Worm (Caenorhabditis elegans) whole organism, L4 larva: ENCODE results near the gene nhr-84.

Experiments
- F10B5.3 ChIP-seq: sonication (generic microtip); optimal IDR thresholded peaks from 2 replicates; lab custom pipeline; 2016; ENCODE audit warnings: mild to moderate bottlenecking, missing genetic modification characterization, missing compliant biosample characterization
- F37D6.2 ChIP-seq: sonication (generic microtip); optimal IDR thresholded peaks from 2 replicates; lab custom pipeline; 2016; ENCODE audit warnings: mild to moderate bottlenecking, missing genetic modification characterization, missing compliant biosample characterization
- T26A8.4 ChIP-seq: fragments of 200-800 bp; sonication (Bioruptor generic); IDR thresholded peaks from 2 replicates; pipeline ENCODE4 v1.3.6; 2022; ENCODE audit warnings: missing genetic modification characterization, missing compliant biosample characterization
- ZK546.5 ChIP-seq, 2 experiments: sonication (generic microtip); optimal IDR thresholded peaks; 2 replicates each; lab custom pipeline; 2017; ENCODE audit warnings: missing biosample characterization in 2 of 2, missing genetic modification characterization in 2 of 2
- aha-1 ChIP-seq: fragments of 150-350 bp; peaks from one replicate; lab custom pipeline; 2014; ENCODE audit warnings: missing biosample characterization, missing genetic modification characterization
- attf-4 ChIP-seq: sonication (generic microtip); optimal IDR thresholded peaks from 3 replicates; lab custom pipeline; 2017; ENCODE audit warnings: missing biosample characterization, missing genetic modification characterization
- ces-1 ChIP-seq: fragments of 150-350 bp; sonication (generic microtip); optimal IDR thresholded peaks from 4 replicates; lab custom pipeline; 2014; ENCODE audit warnings: missing biosample characterization, missing genetic modification reagents, missing genetic modification characterization
- daf-16 ChIP-seq, 3 experiments: sonication (generic microtip); optimal IDR thresholded peaks; 2 replicates each; lab custom pipeline; 2016 to 2017; ENCODE audit warnings: missing genetic modification characterization in 3 of 3, missing genetic modification reagents in 3 of 3, mild to moderate bottlenecking in 2 of 3, missing compliant biosample characterization in 2 of 3, missing biosample characterization in 1 of 3, moderate library complexity in 1 of 3
- dpl-1 ChIP-seq: fragments of 150-350 bp; optimal IDR thresholded peaks from 2 replicates; lab custom pipeline; 2014; ENCODE audit warnings: missing biosample characterization, missing genetic modification reagents, missing genetic modification characterization
- egl-27 ChIP-seq: sonication (generic microtip); optimal IDR thresholded peaks from 3 replicates; lab custom pipeline; 2017; ENCODE audit warnings: missing biosample characterization, missing genetic modification reagents, missing genetic modification characterization
- fos-1 ChIP-seq: fragments of 150-350 bp; optimal IDR thresholded peaks from 2 replicates; lab custom pipeline; 2014; ENCODE audit warnings: missing biosample characterization, missing genetic modification characterization
- gei-8 ChIP-seq: fragments of 200-800 bp; sonication (Bioruptor generic); optimal IDR thresholded peaks from 2 replicates; lab custom pipeline; 2018; ENCODE audit warnings: mild to moderate bottlenecking, missing genetic modification characterization, missing compliant biosample characterization
- hlh-30 ChIP-seq: sonication (generic microtip); optimal IDR thresholded peaks from 2 replicates; lab custom pipeline; 2017; ENCODE audit warnings: antibody characterized with exemption, mild to moderate bottlenecking, missing genetic modification characterization, missing compliant biosample characterization; ENCODE audit not compliant: insufficient read depth
- lim-7 ChIP-seq: fragments of 200-800 bp; sonication (Bioruptor generic); IDR thresholded peaks from 2 replicates; pipeline ENCODE4 v1.3.6; 2022; ENCODE audit warnings: missing genetic modification characterization, missing compliant biosample characterization
- lin-13 ChIP-seq: fragments of 150-350 bp; optimal IDR thresholded peaks from 2 replicates; lab custom pipeline; 2014; ENCODE audit warnings: missing biosample characterization, missing genetic modification reagents, missing genetic modification characterization
- lin-29 ChIP-seq: fragments of 200-800 bp; sonication (Bioruptor generic); IDR thresholded peaks from 2 replicates; pipeline ENCODE4 v1.3.6; 2022; ENCODE audit warnings: missing genetic modification reagents, missing genetic modification characterization, missing compliant biosample characterization
- lin-38 ChIP-seq: fragments of 200-800 bp; sonication (Bioruptor generic); IDR thresholded peaks from 2 replicates; pipeline ENCODE4 v1.3.6; 2022; ENCODE audit warnings: missing genetic modification reagents, missing genetic modification characterization, missing compliant biosample characterization
- lir-3 ChIP-seq: sonication (generic microtip); optimal IDR thresholded peaks from 2 replicates; lab custom pipeline; 2016; ENCODE audit warnings: mild to moderate bottlenecking, missing genetic modification characterization, missing compliant biosample characterization
- mdt-29 ChIP-seq: fragments of 200-800 bp; sonication (Bioruptor generic); IDR thresholded peaks from 2 replicates; pipeline ENCODE4 v1.3.6; 2022; ENCODE audit warnings: missing genetic modification reagents, missing genetic modification characterization, missing compliant biosample characterization
- mes-2 ChIP-seq: sonication (generic microtip); optimal IDR thresholded peaks from 2 replicates; lab custom pipeline; 2016; ENCODE audit warnings: missing genotype, mild to moderate bottlenecking, missing genetic modification characterization, missing compliant biosample characterization; ENCODE audit not compliant: poor library complexity, severe bottlenecking
- nhr-10 ChIP-seq: fragments of 150-350 bp; optimal IDR thresholded peaks from 2 replicates; lab custom pipeline; 2014; ENCODE audit warnings: missing biosample characterization, missing genetic modification characterization
- nhr-102 ChIP-seq: sonication (generic microtip); optimal IDR thresholded peaks from 2 replicates; lab custom pipeline; 2016; ENCODE audit warnings: mild to moderate bottlenecking, missing genetic modification characterization, moderate library complexity, missing compliant biosample characterization
- nhr-25 ChIP-seq: sonication (generic microtip); optimal IDR thresholded peaks from 2 replicates; lab custom pipeline; 2017; ENCODE audit warnings: missing genetic modification characterization, mild to moderate bottlenecking, missing compliant biosample characterization, antibody characterized with exemption, moderate library complexity, borderline replicate concordance; ENCODE audit not compliant: insufficient read depth
- nhr-28 ChIP-seq: fragments of 150-350 bp; optimal IDR thresholded peaks from 2 replicates; lab custom pipeline; 2014; ENCODE audit warnings: missing biosample characterization, missing genetic modification characterization
- nhr-42 ChIP-seq: fragments of 200-800 bp; sonication (Bioruptor generic); IDR thresholded peaks from 2 replicates; pipeline ENCODE4 v1.3.6; 2022; ENCODE audit warnings: missing genetic modification characterization, missing compliant biosample characterization
- nhr-48 ChIP-seq: sonication (generic microtip); optimal IDR thresholded peaks from 2 replicates; lab custom pipeline; 2016; ENCODE audit warnings: mild to moderate bottlenecking, missing genetic modification characterization, missing compliant biosample characterization
- nhr-77 ChIP-seq: fragments of 150-350 bp; optimal IDR thresholded peaks from 2 replicates; lab custom pipeline; 2014; ENCODE audit warnings: missing biosample characterization, missing genetic modification characterization
- pha-4 ChIP-seq, 2 experiments: fragments of 150-350 bp in 1 of 2; fragments of 200-800 bp in 1 of 2; sonication (Bioruptor generic) in 1 of 2; IDR thresholded peaks in 1 of 2; optimal IDR thresholded peaks in 1 of 2; 2 replicates each; pipeline versions ENCODE4 v1.3.6 to Lab custom; 2014 to 2022; ENCODE audit warnings: missing genetic modification characterization in 2 of 2, missing genetic modification reagents in 2 of 2, missing biosample characterization in 1 of 2, missing compliant biosample characterization in 1 of 2
- php-3 ChIP-seq: fragments of 200-800 bp; sonication (Bioruptor generic); IDR thresholded peaks from 2 replicates; pipeline ENCODE4 v1.3.6; 2022; ENCODE audit warnings: missing genetic modification reagents, missing genetic modification characterization, missing compliant biosample characterization
- sdz-12 ChIP-seq: fragments of 200-800 bp; sonication (Bioruptor generic); optimal IDR thresholded peaks from 2 replicates; lab custom pipeline; 2018; ENCODE audit warnings: mild to moderate bottlenecking, missing genetic modification characterization, missing compliant biosample characterization
- set-16 ChIP-seq: fragments of 200-800 bp; sonication (Bioruptor generic); IDR thresholded peaks from 2 replicates; pipeline ENCODE4 v1.3.6; 2022; ENCODE audit warnings: missing genetic modification reagents, missing genetic modification characterization, missing compliant biosample characterization
- snpc-4 ChIP-seq: fragments of 150-350 bp; optimal IDR thresholded peaks from 2 replicates; lab custom pipeline; 2014; ENCODE audit warnings: missing biosample characterization, missing genetic modification characterization
- spr-3 ChIP-seq: fragments of 200-800 bp; sonication (Bioruptor generic); optimal IDR thresholded peaks from 2 replicates; lab custom pipeline; 2018; ENCODE audit warnings: mild to moderate bottlenecking, missing genetic modification characterization, missing compliant biosample characterization
- unc-62 ChIP-seq, 3 experiments: fragments of 150-350 bp in 1 of 3; sonication (generic microtip); optimal IDR thresholded peaks in 2 of 3; peaks in 1 of 3; 1 replicate in 1 of 3; 2 replicates in 2 of 3; lab custom pipeline; 2014 to 2017; ENCODE audit warnings: missing biosample characterization in 3 of 3, missing genetic modification characterization in 3 of 3, missing genetic modification reagents in 3 of 3, missing genotype in 1 of 3
- zfp-3 ChIP-seq: fragments of 200-800 bp; sonication (Bioruptor generic); conservative IDR thresholded peaks from 2 replicates; pipeline ENCODE4 v1.3.6; 2022; ENCODE audit warnings: missing genetic modification reagents, missing genetic modification characterization, missing compliant biosample characterization
- zip-11 ChIP-seq: fragments of 200-800 bp; sonication (Bioruptor generic); IDR thresholded peaks from 2 replicates; pipeline ENCODE4 v1.3.6; 2022; ENCODE audit warnings: missing genetic modification characterization, missing compliant biosample characterization
- ztf-7 ChIP-seq: fragments of 150-350 bp; optimal IDR thresholded peaks from 2 replicates; lab custom pipeline; 2014; ENCODE audit warnings: missing biosample characterization, missing genetic modification characterization

nhr-84 gene

DNA sequence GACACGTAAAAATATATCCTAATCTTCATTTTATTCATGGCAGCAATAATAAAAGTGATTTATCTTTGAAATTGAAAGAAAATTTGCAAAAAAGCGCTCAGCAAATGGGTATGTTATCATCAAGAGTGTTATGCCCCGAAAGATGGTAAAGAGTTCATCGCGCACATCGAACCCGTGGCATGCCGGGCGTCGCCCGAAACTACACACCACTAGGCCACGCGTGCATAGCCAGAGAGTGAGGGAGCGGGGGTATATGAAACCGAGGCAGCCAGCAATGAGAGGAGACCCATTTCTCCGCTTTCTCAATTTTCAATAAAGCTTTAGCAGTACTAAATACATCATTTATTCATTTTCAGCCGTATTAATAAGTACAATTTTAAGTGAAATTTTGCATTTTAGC is 5.6 kb downstream of the nhr-84 start (continued):
- TF ChIP-seq dpl-1 (GFP tag; lab: Kevin White, UChicago) (peak; percentile 55), F37D6.2 (tag; lab: Kevin White, UChicago) (peak; percentile 59), nhr-42 (GFP tag; lab: Robert Waterston, UW) (peak; percentile 95)

DNA sequence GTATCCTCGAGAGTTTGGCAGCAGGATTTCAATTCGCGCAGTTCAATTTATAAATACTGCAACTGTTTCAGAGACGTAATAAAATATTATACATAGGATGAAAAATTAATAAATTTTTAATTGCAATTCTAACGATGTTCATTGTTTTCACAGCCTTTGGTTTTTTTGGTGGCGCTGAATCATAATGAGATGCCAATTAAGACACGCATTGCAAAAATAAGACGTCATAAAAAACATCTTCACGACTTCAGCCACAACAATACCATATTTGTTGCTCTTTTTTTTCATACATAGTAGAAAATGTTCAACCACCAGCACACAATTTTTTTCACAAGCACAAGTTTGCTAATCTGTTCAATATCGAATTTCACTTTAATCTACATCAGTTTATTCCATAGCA is 7.1 kb downstream of the nhr-84 start, which contains the start of gene str-56:
Gene str-56 (plus strand): TSS at position 301 of the 400 bp plus-strand sequence.
- no peak for TF ChIP-seq set-16 (GFP tag; lab: Robert Waterston, UW)
- no peak for TF ChIP-seq daf-16 (GFP tag; optimal IDR thresholded peaks at IDR 0.05; lab: Kevin White, UChicago)
- no peak for TF ChIP-seq daf-16 (tag; optimal IDR thresholded peaks at IDR 0.05; lab: Kevin White, UChicago)
- no peak for TF ChIP-seq sdz-12 (GFP tag; lab: Kevin White, UChicago)
- no peak for TF ChIP-seq attf-4 (tag; lab: Kevin White, UChicago)
- TF ChIP-seq lim-7 (GFP tag; lab: Robert Waterston, UW): no peak
- no peak for TF ChIP-seq ztf-7 (tag; lab: Kevin White, UChicago)
- no peak for TF ChIP-seq ZK546.5 (tag; optimal IDR thresholded peaks at IDR 0.05; lab: Kevin White, UChicago)

DNA sequence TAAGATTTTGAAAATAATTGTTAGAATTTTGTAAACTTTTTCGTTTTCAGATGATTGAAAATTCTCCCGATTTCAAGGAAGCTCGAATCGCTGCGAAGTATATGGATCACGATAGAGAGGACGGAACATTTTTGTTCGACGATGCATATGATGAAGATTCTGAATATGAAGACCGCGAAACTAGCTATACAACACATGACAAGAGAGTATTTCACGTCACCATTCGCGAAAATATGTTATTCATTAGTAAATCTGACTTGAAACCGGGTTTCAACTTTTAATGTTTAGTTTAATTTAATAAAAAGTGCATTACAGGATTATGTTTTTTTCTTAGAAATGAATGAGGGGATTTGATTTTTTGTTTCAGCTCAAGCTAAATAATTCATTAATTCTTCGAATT is 9.1 kb downstream of the nhr-84 start, which contains the start of gene str-57:
Gene str-57 (plus strand): TSS at position 301 of the 400 bp plus-strand sequence.
- TF ChIP-seq nhr-48 (tag; lab: Kevin White, UChicago) (no peak), aha-1 (tag; lab: Kevin White, UChicago) (peak; percentile 18)

DNA sequence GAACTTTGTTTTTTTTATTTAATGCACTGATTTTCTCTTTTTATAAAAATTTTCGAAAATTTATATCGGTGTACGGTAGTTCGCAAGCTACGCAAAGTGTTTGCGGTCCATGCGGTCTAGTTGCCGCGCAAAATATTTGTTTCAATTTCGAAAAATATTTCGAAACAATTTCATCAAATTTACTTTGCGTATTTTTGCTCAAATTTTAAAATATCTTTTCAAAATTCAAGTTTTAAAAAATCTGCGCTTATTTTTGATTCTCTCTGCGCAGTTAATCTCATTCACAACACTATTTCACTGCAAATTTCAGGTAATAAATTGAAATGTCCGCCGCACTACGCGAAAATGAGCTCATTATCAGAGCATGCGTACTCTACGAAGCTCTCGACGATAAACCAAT is 12.0 kb downstream of the nhr-84 start, which contains the start of gene fbxa-197:
Gene fbxa-197 (plus strand): TSS at position 301 of the 400 bp plus-strand sequence.
- TF ChIP-seq mdt-29 (GFP tag; lab: Robert Waterston, UW) (no peak), aha-1 (tag; lab: Kevin White, UChicago) (no peak), F10B5.3 (no peak), nhr-77 (tag; lab: Kevin White, UChicago) (no peak)
- TF ChIP-seq, all 104 proteins: peak for 0

DNA sequence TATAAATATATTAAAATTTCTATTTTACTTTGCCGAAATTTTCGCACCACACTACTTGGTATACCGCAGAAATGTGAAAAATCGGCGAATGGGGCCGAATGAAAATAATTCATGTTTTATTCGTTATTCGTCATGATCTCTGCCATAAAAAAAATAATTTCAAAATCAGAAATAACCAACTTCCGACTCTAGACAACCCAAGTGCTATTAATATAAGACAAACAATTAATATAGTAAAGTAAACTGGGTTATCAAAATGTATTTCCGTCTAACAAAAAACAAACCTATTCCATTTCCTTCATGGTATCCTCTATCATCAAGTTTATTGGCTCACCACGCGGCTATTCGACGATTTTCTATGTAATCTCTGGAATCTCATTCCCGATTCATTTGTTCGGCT is 13.6 kb downstream of the nhr-84 start, which contains the start of gene srh-293:
Gene srh-293 (plus strand): TSS at position 301 of the 400 bp plus-strand sequence.
- TF ChIP-seq gei-8 (GFP tag; lab: Kevin White, UChicago) (no peak), lin-13 (GFP tag; lab: Kevin White, UChicago) (no peak), hlh-30 (tag; lab: Kevin White, UChicago) (no peak), T26A8.4 (GFP tag; lab: Robert Waterston, UW) (no peak), egl-27 (tag; lab: Kevin White, UChicago) (no peak), nhr-25 (no peak), lin-29 (no peak), snpc-4 (tag; lab: Kevin White, UChicago) (no peak), nhr-42 (GFP tag; lab: Robert Waterston, UW) (no peak), nhr-102 (no peak), pha-4 (GFP tag; IDR thresholded peaks at IDR 0.05; lab: Robert Waterston, UW) (no peak), pha-4 (tag; optimal IDR thresholded peaks at IDR 0.05; lab: Kevin White, UChicago) (no peak)

DNA sequence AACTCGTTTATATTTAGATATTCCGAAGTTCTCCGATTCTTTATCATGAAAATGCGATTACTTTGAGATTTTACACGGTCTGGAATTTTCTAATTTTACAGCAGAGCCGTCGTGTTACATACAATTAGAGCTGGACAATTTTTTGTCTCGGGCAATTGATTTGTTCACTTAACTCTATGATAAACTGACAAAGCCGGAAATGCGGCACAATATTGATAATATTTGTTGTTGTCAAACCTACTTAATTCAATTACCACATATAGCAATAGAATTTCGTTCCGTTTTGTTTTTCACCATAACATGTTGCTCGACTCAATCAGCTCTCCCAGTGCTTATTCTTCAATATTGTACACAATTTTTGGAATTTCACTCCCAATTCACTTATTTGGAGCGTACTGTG is 16.4 kb downstream of the nhr-84 start, which contains the start of gene srh-299:
Gene srh-299 (plus strand): TSS at position 301 of the 400 bp plus-strand sequence.
- TF ChIP-seq lin-38: no peak
- peak; percentile 46 for TF ChIP-seq aha-1 (tag; lab: Kevin White, UChicago)
- TF ChIP-seq nhr-77 (tag; lab: Kevin White, UChicago): no peak

DNA sequence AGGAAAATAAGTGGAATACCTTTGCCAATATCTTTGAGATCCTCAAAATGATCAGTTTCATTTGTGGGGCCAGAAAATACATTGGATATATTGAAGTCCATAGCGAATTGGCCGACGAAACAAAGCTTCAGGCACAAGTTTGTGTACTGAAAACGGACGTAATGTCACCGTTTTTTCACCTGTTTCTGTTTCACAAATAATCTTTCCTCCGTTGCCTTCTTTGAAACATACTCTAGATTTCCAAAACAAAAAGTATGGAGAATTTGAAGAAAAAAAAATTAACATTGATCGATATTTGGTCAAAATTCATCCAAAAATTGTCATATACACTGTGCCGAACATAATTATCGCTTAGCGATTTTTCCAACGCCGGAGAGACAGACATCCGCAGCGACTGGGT is 16.8 kb downstream of the nhr-84 start, which contains the start of gene srz-12:
Gene srz-12 (minus strand): TSS at position 101 of the 400 bp plus-strand sequence.
- TF ChIP-seq lir-3 (tag; lab: Kevin White, UChicago): no peak
- TF ChIP-seq zfp-3 (GFP tag; lab: Robert Waterston, UW): no peak
- TF ChIP-seq nhr-28: no peak
- no peak for TF ChIP-seq attf-4 (tag; lab: Kevin White, UChicago)
- no peak for TF ChIP-seq mes-2 (tag; lab: Kevin White, UChicago)
- no peak for TF ChIP-seq php-3
- TF ChIP-seq unc-62 (GFP tag; optimal IDR thresholded peaks at IDR 0.05 in 1 of 2; lab: Kevin White, UChicago): no peak
- no peak for TF ChIP-seq unc-62 (tag; optimal IDR thresholded peaks at IDR 0.05; lab: Kevin White, UChicago)
- TF ChIP-seq spr-3 (GFP tag; lab: Kevin White, UChicago): no peak
- no peak for TF ChIP-seq fos-1 (tag; lab: Kevin White, UChicago)
- TF ChIP-seq ces-1 (GFP tag; lab: Kevin White, UChicago): no peak
- no peak for TF ChIP-seq nhr-10 (tag; lab: Kevin White, UChicago)
- no peak for TF ChIP-seq zip-11
- TF ChIP-seq dpl-1 (GFP tag; lab: Kevin White, UChicago): no peak
